Fruit fly (Drosophila melanogaster): ENCODE data around the gene CG14301.

CG14301 gene

dm6 chr3R:18663525-18663924 is 22.3 kb upstream of the CG14301 start, which contains the start of the genes Cpsf73 and Gos28 (continued):
- TF ChIP-seq CG12104 (GFP tag; optimal IDR thresholded peaks at IDR 0.05) (no peak), CG4617 (GFP tag; optimal IDR thresholded peaks at IDR 0.05; ENCODE audit: borderline replicate concordance) (peak; percentile 92), Adf1 (GFP tag; IDR thresholded peaks at IDR 0.05) (no peak), gcm (GFP tag; optimal IDR thresholded peaks at IDR 0.05) (no peak), CG1603 (tag; optimal IDR thresholded peaks at IDR 0.05) (peak; percentile 83), CG13894 (tag; optimal IDR thresholded peaks at IDR 0.05) (no peak), klu (GFP tag; IDR thresholded peaks at IDR 0.05) (no peak), Hsf (GFP tag; optimal IDR thresholded peaks at IDR 0.05) (peak; percentile 0), Oli (tag; optimal IDR thresholded peaks at IDR 0.05) (no peak), wor (GFP tag; IDR thresholded peaks at IDR 0.05) (no peak), CG7372 (GFP tag; IDR thresholded peaks at IDR 0.05) (no peak), Hmr (GFP tag; optimal IDR thresholded peaks at IDR 0.05) (no peak), pfk (GFP tag; optimal IDR thresholded peaks at IDR 0.05) (no peak), pita (GFP tag; optimal IDR thresholded peaks at IDR 0.05) (no peak), z (GFP tag; IDR thresholded peaks at IDR 0.05) (no peak), CG42726 (GFP tag; IDR thresholded peaks at IDR 0.05; ENCODE audit: partially characterized antibody) (no peak), Nf-YB (GFP tag; optimal IDR thresholded peaks at IDR 0.05) (no peak), CG17829 (tag; optimal IDR thresholded peaks at IDR 0.05) (peak; percentile 35), CG9797 (GFP tag; optimal IDR thresholded peaks at IDR 0.05) (peak; percentile 85), dpn (GFP tag; optimal IDR thresholded peaks at IDR 0.05) (no peak), Hey (tag; optimal IDR thresholded peaks at IDR 0.05) (no peak), slou (GFP tag; optimal IDR thresholded peaks at IDR 0.05) (no peak), CG4328 (GFP tag; optimal IDR thresholded peaks at IDR 0.05) (no peak), Dip2 (GFP tag; IDR thresholded peaks at IDR 0.05) (no peak), Hand (GFP tag; optimal IDR thresholded peaks at IDR 0.05) (no peak), hth (optimal IDR thresholded peaks at IDR 0.05) (no peak), fd64A (GFP tag; optimal IDR thresholded peaks at IDR 0.05) (no peak), bcd (GFP tag; optimal IDR thresholded peaks at IDR 0.05) (no peak), YL-1 (GFP tag; optimal IDR thresholded peaks at IDR 0.05) (peak; percentile 77), Nf-YC (tag; optimal IDR thresholded peaks at IDR 0.05) (peak; percentile 19), Usf (GFP tag; optimal IDR thresholded peaks at IDR 0.05) (no peak), pum (GFP tag; optimal IDR thresholded peaks at IDR 0.05) (peak; percentile 38), pnt (GFP tag; optimal IDR thresholded peaks at IDR 0.05) (peak; percentile 5), row (GFP tag; IDR thresholded peaks at IDR 0.05) (peak; percentile 86), Hr51 (GFP tag; optimal IDR thresholded peaks at IDR 0.05) (no peak), sd (tag; optimal IDR thresholded peaks at IDR 0.05) (no peak), danr (GFP tag; IDR thresholded peaks at IDR 0.05) (no peak), CG9817 (tag; optimal IDR thresholded peaks at IDR 0.05) (no peak), sr (GFP tag; IDR thresholded peaks at IDR 0.05) (no peak), CG30431 (GFP tag; optimal IDR thresholded peaks at IDR 0.05) (no peak), br (optimal IDR thresholded peaks at IDR 0.05) (no peak), btn (GFP tag; optimal IDR thresholded peaks at IDR 0.05) (no peak), CG10274 (GFP tag; optimal IDR thresholded peaks at IDR 0.05) (no peak), CG16815 (GFP tag; optimal IDR thresholded peaks at IDR 0.05) (no peak), H2.0 (GFP tag; IDR thresholded peaks at IDR 0.05) (no peak), Kr (GFP tag; optimal IDR thresholded peaks at IDR 0.05) (no peak), MTF-1 (GFP tag; optimal IDR thresholded peaks at IDR 0.05; ENCODE audit: borderline replicate concordance) (no peak), HLH54F (GFP tag; optimal IDR thresholded peaks at IDR 0.05) (peak; percentile 53), wek (GFP tag; optimal IDR thresholded peaks at IDR 0.05) (no peak), eyg (GFP tag; optimal IDR thresholded peaks at IDR 0.05) (no peak), da (GFP tag; optimal IDR thresholded peaks at IDR 0.05) (no peak), CG1832 (GFP tag; optimal IDR thresholded peaks at IDR 0.05) (no peak)
